Fruit fly (Drosophila melanogaster) whole organism, embryonic: ENCODE results near the gene CG13097.

ENCODE experiments used
- Atf6 ChIP-seq: fragments of 200-800 bp; sonication (Bioruptor generic); IDR thresholded peaks from 2 replicates; pipeline ENCODE4 v1.3.6; 2022; ENCODE audit warnings: missing biosample characterization, missing genetic modification characterization
- CG10543 ChIP-seq: fragments of 200-800 bp; sonication (Bioruptor generic); optimal IDR thresholded peaks from 3 replicates; lab custom pipeline; 2017; ENCODE audit warnings: missing biosample characterization, mild to moderate bottlenecking, missing genetic modification characterization, moderate library complexity
- CG10979 ChIP-seq: fragments of 200-800 bp; sonication (Bioruptor generic); optimal IDR thresholded peaks from 2 replicates; lab custom pipeline; 2018; ENCODE audit warnings: missing biosample characterization, mild to moderate bottlenecking, missing genetic modification characterization, moderate library complexity
- CG11085 ChIP-seq: fragments of 200-800 bp; sonication (Bioruptor generic); IDR thresholded peaks from 2 replicates; pipeline ENCODE4 v1.3.6; 2022; ENCODE audit warnings: missing biosample characterization, missing genetic modification characterization
- CG11695 ChIP-seq: fragments of 200-800 bp; sonication (Bioruptor generic); IDR thresholded peaks from 3 replicates; pipeline ENCODE4 v1.3.6; 2022; ENCODE audit warnings: missing biosample characterization, missing genetic modification characterization
- CG12219 ChIP-seq: fragments of 200-800 bp; sonication (Bioruptor generic); optimal IDR thresholded peaks from 3 replicates; lab custom pipeline; 2018; ENCODE audit warnings: missing biosample characterization, mild to moderate bottlenecking, missing genetic modification characterization
- CG12769 ChIP-seq: fragments of 200-800 bp; sonication (Bioruptor generic); optimal IDR thresholded peaks from 2 replicates; lab custom pipeline; 2019; ENCODE audit warnings: missing biosample characterization, mild to moderate bottlenecking, missing genetic modification characterization, moderate library complexity
- CG13123 ChIP-seq: fragments of 200-800 bp; sonication (Bioruptor generic); optimal IDR thresholded peaks from 2 replicates; lab custom pipeline; 2016; ENCODE audit warnings: missing biosample characterization, missing genetic modification characterization
- CG14860 ChIP-seq: fragments of 200-800 bp; sonication (Bioruptor generic); IDR thresholded peaks from 3 replicates; pipeline ENCODE4 v1.3.6; 2022; ENCODE audit warnings: missing biosample characterization, missing genetic modification characterization; ENCODE audit not compliant: partially characterized antibody
- CG15479 ChIP-seq: fragments of 200-800 bp; sonication (Bioruptor generic); optimal IDR thresholded peaks from 3 replicates; lab custom pipeline; 2019; ENCODE audit warnings: missing biosample characterization, mild to moderate bottlenecking, missing genetic modification characterization, moderate library complexity
- CG15601 ChIP-seq: fragments of 200-800 bp; sonication (Bioruptor generic); optimal IDR thresholded peaks from 3 replicates; lab custom pipeline; 2019; ENCODE audit warnings: missing biosample characterization, mild to moderate bottlenecking, missing genetic modification characterization, moderate library complexity
- CG17328 ChIP-seq: fragments of 200-800 bp; sonication (Bioruptor generic); IDR thresholded peaks from 2 replicates; pipeline ENCODE4 v1.3.6; 2022; ENCODE audit warnings: missing biosample characterization, missing genetic modification characterization
- CG17361 ChIP-seq: fragments of 200-800 bp; sonication (Bioruptor generic); IDR thresholded peaks from 3 replicates; pipeline ENCODE4 v1.3.6; 2022; ENCODE audit warnings: missing biosample characterization, missing genetic modification characterization
- CG18262 ChIP-seq: fragments of 200-800 bp; optimal IDR thresholded peaks from 3 replicates; lab custom pipeline; 2019; ENCODE audit warnings: missing biosample characterization, mild to moderate bottlenecking, missing genetic modification characterization, moderate library complexity
- CG2116 ChIP-seq: fragments of 200-800 bp; sonication (Bioruptor generic); optimal IDR thresholded peaks from 3 replicates; lab custom pipeline; 2018; ENCODE audit warnings: missing biosample characterization, mild to moderate bottlenecking, missing genetic modification characterization
- CG3065 ChIP-seq: fragments of 200-800 bp; sonication (Bioruptor generic); optimal IDR thresholded peaks from 2 replicates; lab custom pipeline; 2016; ENCODE audit warnings: missing biosample characterization, missing genetic modification characterization
- CG31365 ChIP-seq: fragments of 200-800 bp; sonication (Bioruptor generic); optimal IDR thresholded peaks from 2 replicates; lab custom pipeline; 2018; ENCODE audit warnings: missing biosample characterization, mild to moderate bottlenecking, missing genetic modification characterization
- CG4328 ChIP-seq: fragments of 200-800 bp; sonication (Bioruptor generic); optimal IDR thresholded peaks from 3 replicates; lab custom pipeline; 2017; ENCODE audit warnings: missing biosample characterization, missing genetic modification reagents, missing genetic modification characterization
- CG4617 ChIP-seq: fragments of 200-800 bp; sonication (Bioruptor generic); optimal IDR thresholded peaks from 3 replicates; lab custom pipeline; 2016; ENCODE audit warnings: missing biosample characterization, missing genetic modification characterization, borderline replicate concordance
- CG4707 ChIP-seq: fragments of 200-800 bp; sonication (Bioruptor generic); optimal IDR thresholded peaks from 2 replicates; lab custom pipeline; 2018; ENCODE audit warnings: missing biosample characterization, mild to moderate bottlenecking, missing genetic modification characterization, moderate library complexity
- CG4854 ChIP-seq: fragments of 200-800 bp; sonication (Bioruptor generic); optimal IDR thresholded peaks from 2 replicates; lab custom pipeline; 2016; ENCODE audit warnings: missing biosample characterization, missing genetic modification characterization, inconsistent platforms
- Dip3 ChIP-seq: fragments of 200-800 bp; sonication (Bioruptor generic); optimal IDR thresholded peaks from 3 replicates; lab custom pipeline; 2016; ENCODE audit warnings: missing biosample characterization, missing genetic modification characterization
- Fer2 ChIP-seq: fragments of 200-800 bp; sonication (Bioruptor generic); optimal IDR thresholded peaks from 2 replicates; lab custom pipeline; 2018; ENCODE audit warnings: missing biosample characterization, mild to moderate bottlenecking, missing genetic modification characterization, moderate library complexity
- Hr78 ChIP-seq, 2 experiments: fragments of 200-800 bp in 1 of 2; fragments of >200 bp in 1 of 2; sonication (Bioruptor generic) in 1 of 2; optimal IDR thresholded peaks; 2 replicates each; lab custom pipeline; 2017 to 2019; ENCODE audit warnings: missing biosample characterization in 2 of 2, missing genetic modification characterization in 2 of 2, mild to moderate bottlenecking in 1 of 2, moderate library complexity in 1 of 2
- Lpt ChIP-seq: fragments of >200 bp; optimal IDR thresholded peaks from 2 replicates; lab custom pipeline; 2018; ENCODE audit warnings: missing biosample characterization, missing genetic modification characterization
- Mrtf ChIP-seq: fragments of 200-800 bp; sonication (Bioruptor generic); IDR thresholded peaks from 3 replicates; pipeline ENCODE4 v1.3.6; 2022; ENCODE audit warnings: missing biosample characterization, missing genetic modification characterization
- Myb ChIP-seq: fragments of 200-800 bp; sonication (Bioruptor generic); optimal IDR thresholded peaks from 2 replicates; lab custom pipeline; 2016; ENCODE audit warnings: missing biosample characterization, missing genetic modification characterization
- NfI ChIP-seq: fragments of 200-800 bp; sonication (Bioruptor generic); optimal IDR thresholded peaks from 3 replicates; lab custom pipeline; 2018; ENCODE audit warnings: missing biosample characterization, mild to moderate bottlenecking, missing genetic modification characterization, moderate library complexity
- Optix ChIP-seq: fragments of 200-800 bp; sonication (Bioruptor generic); IDR thresholded peaks from 3 replicates; pipeline ENCODE4 v1.3.6; 2022; ENCODE audit warnings: missing biosample characterization, missing genetic modification characterization
- Scr ChIP-seq: fragments of 200-800 bp; sonication (Bioruptor generic); IDR thresholded peaks from 2 replicates; pipeline ENCODE4 v1.3.6; 2022; ENCODE audit warnings: missing biosample characterization, missing genetic modification characterization; ENCODE audit not compliant: partially characterized antibody
- Taf1 ChIP-seq: fragments of 200-800 bp; sonication (Bioruptor generic); IDR thresholded peaks from 2 replicates; pipeline ENCODE4 v1.3.6; 2022; ENCODE audit warnings: missing biosample characterization, missing genetic modification characterization
- Vsx1 ChIP-seq: fragments of 200-800 bp; sonication (Bioruptor generic); optimal IDR thresholded peaks from 2 replicates; lab custom pipeline; 2017; ENCODE audit warnings: missing biosample characterization, mild to moderate bottlenecking, missing genetic modification characterization, missing genetic modification reagents
- bab2 ChIP-seq: fragments of 200-800 bp; sonication (Bioruptor generic); optimal IDR thresholded peaks from 2 replicates; lab custom pipeline; 2016; ENCODE audit warnings: missing biosample characterization, missing genetic modification characterization
- bcd ChIP-seq: fragments of 200-800 bp; sonication (Bioruptor generic); optimal IDR thresholded peaks from 2 replicates; lab custom pipeline; 2017; ENCODE audit warnings: missing biosample characterization, mild to moderate bottlenecking, missing genetic modification characterization
- fd102C ChIP-seq: fragments of 200-800 bp; sonication (Bioruptor generic); optimal IDR thresholded peaks from 2 replicates; lab custom pipeline; 2018; ENCODE audit warnings: missing biosample characterization, mild to moderate bottlenecking, missing genetic modification characterization, moderate library complexity
- fru ChIP-seq: fragments of >200 bp; optimal IDR thresholded peaks from 2 replicates; lab custom pipeline; 2017
- ftz-f1 ChIP-seq: fragments of 200-800 bp; sonication (Bioruptor generic); optimal IDR thresholded peaks from 2 replicates; lab custom pipeline; 2016; ENCODE audit warnings: missing biosample characterization, missing genetic modification characterization
- fu2 ChIP-seq: fragments of 200-800 bp; sonication (Bioruptor generic); optimal IDR thresholded peaks from 2 replicates; lab custom pipeline; 2016; ENCODE audit warnings: missing biosample characterization, missing genetic modification characterization
- lbe ChIP-seq: fragments of 200-800 bp; sonication (Bioruptor generic); optimal IDR thresholded peaks from 2 replicates; lab custom pipeline; 2016; ENCODE audit warnings: missing biosample characterization, mild to moderate bottlenecking, missing genetic modification characterization
- mld ChIP-seq: fragments of 200-800 bp; sonication (Bioruptor generic); IDR thresholded peaks from 3 replicates; pipeline ENCODE4 v1.3.6; 2022; ENCODE audit warnings: missing biosample characterization, missing genetic modification characterization; ENCODE audit not compliant: partially characterized antibody
- onecut ChIP-seq: fragments of 200-800 bp; sonication (Bioruptor generic); IDR thresholded peaks from 2 replicates; pipeline ENCODE4 v1.3.6; 2022; ENCODE audit warnings: missing biosample characterization, missing genetic modification characterization
- pfk ChIP-seq: fragments of 200-800 bp; sonication (Bioruptor generic); optimal IDR thresholded peaks from 2 replicates; lab custom pipeline; 2018; ENCODE audit warnings: missing biosample characterization, mild to moderate bottlenecking, missing genetic modification characterization, moderate library complexity
- phol ChIP-seq: fragments of 200-800 bp; sonication (Bioruptor generic); optimal IDR thresholded peaks from 3 replicates; lab custom pipeline; 2018; ENCODE audit warnings: missing biosample characterization, mild to moderate bottlenecking, missing genetic modification characterization, moderate library complexity
- psq ChIP-seq: fragments of 200-800 bp; sonication (Bioruptor generic); optimal IDR thresholded peaks from 2 replicates; lab custom pipeline; 2017; ENCODE audit warnings: missing biosample characterization, missing genetic modification characterization
- rib ChIP-seq: fragments of 200-800 bp; sonication (Bioruptor generic); IDR thresholded peaks from 2 replicates; pipeline ENCODE4 v1.3.6; 2022; ENCODE audit warnings: missing biosample characterization, missing genetic modification characterization
- shn ChIP-seq: fragments of 200-800 bp; sonication (Bioruptor generic); optimal IDR thresholded peaks from 3 replicates; lab custom pipeline; 2016; ENCODE audit warnings: missing biosample characterization, missing genetic modification characterization
- sr ChIP-seq: fragments of 200-800 bp; sonication (Bioruptor generic); IDR thresholded peaks from 3 replicates; pipeline ENCODE4 v1.3.6; 2022; ENCODE audit warnings: missing biosample characterization, missing genetic modification characterization
- stc ChIP-seq: fragments of 200-800 bp; sonication (Bioruptor generic); IDR thresholded peaks from 2 replicates; pipeline ENCODE4 v1.3.6; 2022; ENCODE audit warnings: missing biosample characterization, missing genetic modification characterization
- tgo ChIP-seq: fragments of 200-800 bp; sonication (Bioruptor generic); IDR thresholded peaks from 3 replicates; pipeline ENCODE4 v1.3.6; 2022; ENCODE audit warnings: missing biosample characterization, missing genetic modification characterization
- trem ChIP-seq: fragments of 200-800 bp; optimal IDR thresholded peaks from 3 replicates; lab custom pipeline; 2019; ENCODE audit warnings: missing biosample characterization, mild to moderate bottlenecking, missing genetic modification characterization, moderate library complexity

The CG13097 gene

DNA sequence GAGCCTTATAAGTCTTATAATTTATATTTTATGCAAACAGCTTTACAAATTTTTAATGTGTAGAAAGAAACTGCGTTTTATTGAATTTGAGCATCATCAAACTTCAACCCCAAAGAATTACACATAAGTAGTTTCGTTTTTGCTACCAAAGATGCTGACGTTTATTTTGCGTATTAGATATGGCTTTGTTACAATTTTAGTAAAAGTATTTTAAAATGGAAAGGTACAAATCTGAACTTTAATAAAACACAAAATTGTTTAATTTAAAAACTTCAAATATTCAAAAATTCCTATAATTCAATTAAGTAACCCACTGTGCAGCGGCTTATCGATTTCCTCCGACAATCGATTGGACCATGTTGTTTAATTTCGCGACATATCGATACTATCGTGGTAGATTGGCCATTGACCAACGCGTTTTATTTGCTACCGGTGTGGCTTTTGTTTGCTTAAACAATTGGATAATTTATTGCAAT lies 50.5 kb downstream of the CG13097 start, which contains the start of gene prg (continued):
- peak; percentile 72 for TF ChIP-seq bab2 (GFP tag; lab: Kevin White, UChicago)
- TF ChIP-seq CG10979 (tag; lab: Kevin White, UChicago) = peak; percentile 67
- peak; percentile 75 for TF ChIP-seq CG18262 (tag; lab: Kevin White, UChicago)
- TF ChIP-seq Vsx1 = peak; percentile 31
- peak; percentile 56 for TF ChIP-seq stc (GFP tag; lab: Robert Waterston, UW)
- peak; percentile 79 for TF ChIP-seq fu2
- peak; percentile 56; the same call in 1 of the 2 replicates for TF ChIP-seq rib (GFP tag; lab: Robert Waterston, UW)
- TF ChIP-seq CG3065 (GFP tag; lab: Kevin White, UChicago) = no peak
- TF ChIP-seq CG15479 (GFP tag; lab: Kevin White, UChicago) = no peak
- TF ChIP-seq CG12769 (tag; lab: Kevin White, UChicago) = peak; percentile 28
- peak; percentile 72 for TF ChIP-seq CG10543
- TF ChIP-seq Optix (GFP tag; lab: Robert Waterston, UW) = no peak
- TF ChIP-seq Dip3 (GFP tag; lab: Kevin White, UChicago) = peak; percentile 39
- TF ChIP-seq Mrtf = no peak; the same call in 2 of the 3 replicates
- TF ChIP-seq Scr = peak; percentile 96
- peak; percentile 47 for TF ChIP-seq bcd (GFP tag; lab: Kevin White, UChicago)
- peak; percentile 74 for TF ChIP-seq NfI (GFP tag; lab: Kevin White, UChicago)
- peak; percentile 57 for TF ChIP-seq CG4617 (GFP tag; lab: Kevin White, UChicago)
- TF ChIP-seq CG12219 (GFP tag; lab: Kevin White, UChicago) = no peak
- TF ChIP-seq CG11695 (GFP tag; lab: Robert Waterston, UW) = peak; percentile 53; the same call in 2 of the 3 replicates
- TF ChIP-seq Atf6 = peak; percentile 72; the same call in 1 of the 2 replicates
- peak; percentile 52 for TF ChIP-seq Taf1
- peak; percentile 78 for TF ChIP-seq CG17361 (GFP tag; lab: Robert Waterston, UW)
- TF ChIP-seq CG17328 (GFP tag; lab: Robert Waterston, UW) = peak; percentile 48; the same call in 1 of the 2 replicates
- TF ChIP-seq lbe (GFP tag; lab: Kevin White, UChicago) = peak; percentile 64
- TF ChIP-seq onecut (GFP tag; lab: Robert Waterston, UW) = peak; percentile 51
- TF ChIP-seq CG13123 (GFP tag; lab: Kevin White, UChicago) = peak; percentile 55
- TF ChIP-seq fru (lab: Kevin White, UChicago) = no peak
- no peak for TF ChIP-seq psq (GFP tag; lab: Kevin White, UChicago)
- TF ChIP-seq phol = peak; percentile 76
- no peak for TF ChIP-seq CG31365
- TF ChIP-seq trem (tag; lab: Kevin White, UChicago) = peak; percentile 68
- peak; percentile 67 for TF ChIP-seq tgo (GFP tag; lab: Robert Waterston, UW)
- TF ChIP-seq sr (GFP tag; lab: Robert Waterston, UW) = no peak
- peak; percentile 96 for TF ChIP-seq CG4707 (GFP tag; lab: Kevin White, UChicago)
- peak; percentile 75 for TF ChIP-seq CG2116 (GFP tag; lab: Kevin White, UChicago)
- TF ChIP-seq CG4854 (GFP tag; lab: Kevin White, UChicago) = peak; percentile 42
- peak in 1 of 2 experiments; percentile 34 for TF ChIP-seq Hr78 (GFP tag; optimal IDR thresholded peaks at IDR 0.05; lab: Kevin White, UChicago)
- TF ChIP-seq Myb (GFP tag; lab: Kevin White, UChicago) = peak; percentile 55
- peak; percentile 24 for TF ChIP-seq Fer2 (tag; lab: Kevin White, UChicago)
- peak; percentile 94 for TF ChIP-seq CG14860 (GFP tag; lab: Robert Waterston, UW)
- TF ChIP-seq CG4328 = peak; percentile 47
- TF ChIP-seq Lpt = no peak
- peak; percentile 12; the same call in 1 of the 2 replicates for TF ChIP-seq CG11085 (GFP tag; lab: Robert Waterston, UW)
- peak; percentile 95 for TF ChIP-seq mld (GFP tag; lab: Robert Waterston, UW)
- TF ChIP-seq CG15601 (tag; lab: Kevin White, UChicago) = peak; percentile 22
- no peak for TF ChIP-seq fd102C (GFP tag; lab: Kevin White, UChicago)
- peak; percentile 31 for TF ChIP-seq shn
- TF ChIP-seq pfk (GFP tag; lab: Kevin White, UChicago) = no peak
- TF ChIP-seq ftz-f1 (GFP tag; lab: Kevin White, UChicago) = no peak
